Worm (Caenorhabditis elegans) whole organism, early embryonic: ENCODE measurements around the gene Y47D3A.31.

Experiments used
- ama-1 ChIP-seq: fragments of 150-350 bp; optimal IDR thresholded peaks from 2 replicates; lab custom pipeline; 2014
- scrt-1 ChIP-seq: fragments of 200-800 bp; sonication (Bioruptor generic); IDR thresholded peaks from 2 replicates; pipeline ENCODE4 v1.3.6; 2022; ENCODE audit warnings: missing genetic modification characterization, missing compliant biosample characterization
- tra-4 ChIP-seq: sonication (generic microtip); optimal IDR thresholded peaks from 2 replicates; lab custom pipeline; 2017; ENCODE audit warnings: missing genetic modification characterization, missing compliant biosample characterization

- TF ChIP-seq scrt-1: no peak
- no peak for TF ChIP-seq tra-4 (tag; lab: Kevin White, UChicago)
- TF ChIP-seq ama-1: no peak
Measured at ce11 chrIII:11115956-11116355, 41.0 kb downstream of the Y47D3A.31 start.
